Worm (Caenorhabditis elegans) whole organism, L3 larva: ENCODE results near the gene btb-16.

Source experiments
- ZK546.5 ChIP-seq: sonication (generic microtip); optimal IDR thresholded peaks from 2 replicates; lab custom pipeline; 2017; ENCODE audit warnings: missing biosample characterization, missing genetic modification characterization
- ama-1 ChIP-seq: fragments of 150-350 bp; optimal IDR thresholded peaks from 2 replicates; lab custom pipeline; 2018
- jun-1 ChIP-seq: fragments of 150-350 bp; optimal IDR thresholded peaks from 2 replicates; lab custom pipeline; 2014; ENCODE audit warnings: missing biosample characterization, missing genetic modification reagents, missing genetic modification characterization
- lin-39 ChIP-seq: fragments of 150-350 bp; optimal IDR thresholded peaks from 2 replicates; lab custom pipeline; 2018; ENCODE audit warnings: missing biosample characterization, missing genetic modification reagents, missing genetic modification characterization
- nhr-25 ChIP-seq: sonication (generic microtip); optimal IDR thresholded peaks from 2 replicates; lab custom pipeline; 2017; ENCODE audit warnings: missing biosample characterization, missing genetic modification characterization
- tbx-2 ChIP-seq: sonication (generic microtip); optimal IDR thresholded peaks from 2 replicates; lab custom pipeline; 2016; ENCODE audit warnings: mild to moderate bottlenecking, missing genetic modification characterization, missing compliant biosample characterization
- unc-39 ChIP-seq: sonication (generic microtip); optimal IDR thresholded peaks from 4 replicates; lab custom pipeline; 2017; ENCODE audit warnings: missing biosample characterization, missing genetic modification characterization
- zag-1 ChIP-seq: fragments of 150-350 bp; optimal IDR thresholded peaks from 2 replicates; lab custom pipeline; 2014; ENCODE audit warnings: missing biosample characterization, missing genetic modification characterization

DNA sequence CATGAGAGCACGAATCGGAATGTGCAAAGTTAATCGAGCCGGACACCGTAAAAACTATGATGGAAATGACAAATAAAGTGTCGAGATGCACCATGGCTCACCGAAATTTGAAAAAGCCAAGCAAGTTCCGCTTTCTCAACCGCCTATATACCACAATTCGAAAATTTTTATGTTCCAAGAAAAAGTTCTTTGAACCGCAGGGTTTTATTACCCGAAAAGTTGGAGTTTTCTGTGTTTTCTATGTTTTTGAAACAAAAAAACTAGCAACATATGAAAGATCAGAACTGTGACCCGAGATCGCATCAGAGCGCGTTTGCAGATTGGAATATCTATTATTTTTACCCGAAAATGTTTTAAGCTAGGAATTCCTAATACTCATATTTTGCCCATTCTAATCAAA, 30.4 kb downstream of the btb-16 start, which contains the start of gene Y46D2A.3:
- TF ChIP-seq ZK546.5 (tag; lab: Kevin White, UChicago), result no peak
- TF ChIP-seq jun-1 (tag; lab: Kevin White, UChicago), result no peak
- no peak for TF ChIP-seq tbx-2 (tag; lab: Kevin White, UChicago)
- TF ChIP-seq nhr-25 (tag; lab: Kevin White, UChicago), result no peak
- no peak for TF ChIP-seq unc-39
- TF ChIP-seq lin-39, result no peak
- TF ChIP-seq ama-1 (lab: Kevin White, UChicago), result no peak
- no peak for TF ChIP-seq zag-1
